Fruit fly (Drosophila melanogaster): ENCODE measurements around the gene dmt.

- TF ChIP-seq CG7786 (GFP tag; optimal IDR thresholded peaks at IDR 0.05) (no peak), gfzf (GFP tag; optimal IDR thresholded peaks at IDR 0.05) (no peak), crc (GFP tag; optimal IDR thresholded peaks at IDR 0.05) (no peak), slou (GFP tag; optimal IDR thresholded peaks at IDR 0.05) (no peak), Optix (GFP tag; IDR thresholded peaks at IDR 0.05) (no peak), HmgD (GFP tag; optimal IDR thresholded peaks at IDR 0.05) (no peak), CG30403 (GFP tag; optimal IDR thresholded peaks at IDR 0.05) (no peak), cwo (GFP tag; optimal IDR thresholded peaks at IDR 0.05) (no peak), unc-4 (GFP tag; IDR thresholded peaks at IDR 0.05; ENCODE audit: partially characterized antibody) (no peak), CG5245 (GFP tag; optimal IDR thresholded peaks at IDR 0.05) (no peak), h (optimal IDR thresholded peaks at IDR 0.05) (no peak)
Measured at dm6 chr3R:9735151-9735550, 24.2 kb downstream of the dmt start.
